Worm (Caenorhabditis elegans): ENCODE measurements around the gene Y116F11A.6.

Y116F11A.6 gene

DNA sequence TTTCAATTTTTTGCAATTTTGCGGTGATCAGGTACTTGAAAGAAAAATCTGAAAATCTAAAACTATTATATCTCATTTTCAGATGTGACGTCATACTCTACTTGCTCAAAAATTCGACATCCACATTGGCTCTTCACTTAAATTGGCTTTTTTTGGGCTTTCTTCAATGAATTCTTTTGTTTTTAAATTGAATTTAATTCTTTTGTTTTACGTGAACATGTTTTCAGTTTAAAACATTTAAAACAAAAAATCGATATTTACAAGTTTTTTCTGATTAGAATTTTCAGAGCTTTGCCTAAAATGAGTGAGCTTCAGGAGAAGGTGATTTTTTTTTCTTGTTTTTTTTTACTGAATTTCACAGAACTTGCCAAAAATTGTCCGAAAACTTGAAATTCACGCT lies 22.3 kb downstream of the Y116F11A.6 start, which contains the start of gene W04E12.3:
Gene W04E12.3, plus strand, starts transcription at position 301 of the 400 bp plus-strand sequence.
- TF ChIP-seq ceh-6 (GFP tag; optimal IDR thresholded peaks at IDR 0.05) (no peak), syd-9 (tag; optimal IDR thresholded peaks at IDR 0.05) (no peak), nfya-1 (tag; optimal IDR thresholded peaks at IDR 0.05) (no peak), lim-6 (tag; optimal IDR thresholded peaks at IDR 0.05) (no peak), nhr-11 (tag; optimal IDR thresholded peaks at IDR 0.05) (no peak), C38D4.7 (GFP tag; optimal IDR thresholded peaks at IDR 0.05) (no peak), dmd-4 (tag; optimal IDR thresholded peaks at IDR 0.05; ENCODE audit: borderline replicate concordance) (no peak), unc-55 (GFP tag; optimal IDR thresholded peaks at IDR 0.05) (no peak), ahr-1 (tag; optimal IDR thresholded peaks at IDR 0.05) (no peak), nhr-232 (tag; optimal IDR thresholded peaks at IDR 0.05) (no peak), dve-1 (tag; optimal IDR thresholded peaks at IDR 0.05) (no peak)

DNA sequence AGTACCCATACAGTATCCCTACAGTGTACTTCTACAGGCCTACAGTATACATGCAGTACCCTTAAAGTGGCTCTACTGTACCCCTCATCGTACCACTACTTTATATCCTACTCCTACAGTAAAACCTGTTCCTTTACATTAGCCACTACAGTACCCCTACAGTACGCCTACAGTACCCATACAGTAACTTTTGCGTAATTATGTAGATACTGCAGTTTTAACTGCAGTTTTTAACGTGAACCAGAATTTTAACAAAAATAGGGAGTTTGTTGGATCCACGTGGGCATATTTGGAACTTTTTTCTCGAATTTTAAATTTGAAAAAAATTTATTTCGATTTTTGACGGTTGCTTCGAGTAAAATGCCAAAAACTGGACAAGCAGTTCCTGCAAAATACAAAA lies 24.0 kb downstream of the Y116F11A.6 start, which contains the start of gene W04E12.4:
Gene W04E12.4, plus strand, starts transcription at position 301 of the 400 bp plus-strand sequence.
- no peak for TF ChIP-seq ztf-16 (tag; optimal IDR thresholded peaks at IDR 0.05)
- TF ChIP-seq rnt-1 (tag; optimal IDR thresholded peaks at IDR 0.05): no peak
- no peak for TF ChIP-seq nfya-1 (tag; optimal IDR thresholded peaks at IDR 0.05)

DNA sequence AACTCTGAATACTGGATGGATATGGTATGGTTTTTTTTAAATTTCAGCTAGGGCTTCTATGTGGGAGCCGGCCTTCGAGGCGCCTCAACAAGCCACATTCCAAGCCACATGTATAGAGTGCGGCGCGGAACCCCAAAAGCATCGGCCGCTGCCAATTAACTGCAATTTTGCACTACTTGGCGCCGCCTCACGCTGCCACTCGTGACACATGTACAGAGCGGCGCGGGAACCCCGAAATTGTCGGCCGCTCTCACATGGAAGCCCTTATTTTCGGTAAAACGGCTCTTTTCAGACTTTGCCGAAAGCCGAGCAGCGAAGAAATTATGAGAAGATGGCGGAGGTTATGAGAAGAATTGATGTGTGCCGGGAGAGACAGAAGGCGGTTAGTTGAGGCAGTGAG lies 24.4 kb downstream of the Y116F11A.6 start:
- no peak for TF ChIP-seq dve-1 (tag; optimal IDR thresholded peaks at IDR 0.05)
- no peak for TF ChIP-seq fkh-6 (tag; optimal IDR thresholded peaks at IDR 0.05)
- no peak for TF ChIP-seq ceh-14 (tag; optimal IDR thresholded peaks at IDR 0.05)
- no peak for TF ChIP-seq unc-42 (tag; optimal IDR thresholded peaks at IDR 0.05)
- TF ChIP-seq syd-9 (tag; optimal IDR thresholded peaks at IDR 0.05): no peak
- TF ChIP-seq tbx-7 (tag; optimal IDR thresholded peaks at IDR 0.05): no peak
- TF ChIP-seq hlh-15 (tag; optimal IDR thresholded peaks at IDR 0.05): no peak
- TF ChIP-seq ref-2 (tag; optimal IDR thresholded peaks at IDR 0.05): no peak
- TF ChIP-seq pha-4 (tag; optimal IDR thresholded peaks at IDR 0.05): no peak
- no peak for TF ChIP-seq madf-2 (tag; optimal IDR thresholded peaks at IDR 0.05)
- no peak for TF ChIP-seq lin-11 (tag; optimal IDR thresholded peaks at IDR 0.05)
- no peak for TF ChIP-seq che-1 (tag; optimal IDR thresholded peaks at IDR 0.05)
- TF ChIP-seq ceh-18 (tag; optimal IDR thresholded peaks at IDR 0.05): no peak
- no peak for TF ChIP-seq unc-3 (GFP tag; conservative IDR thresholded peaks at IDR 0.05)
- TF ChIP-seq unc-3 (tag; optimal IDR thresholded peaks at IDR 0.05): no peak

DNA sequence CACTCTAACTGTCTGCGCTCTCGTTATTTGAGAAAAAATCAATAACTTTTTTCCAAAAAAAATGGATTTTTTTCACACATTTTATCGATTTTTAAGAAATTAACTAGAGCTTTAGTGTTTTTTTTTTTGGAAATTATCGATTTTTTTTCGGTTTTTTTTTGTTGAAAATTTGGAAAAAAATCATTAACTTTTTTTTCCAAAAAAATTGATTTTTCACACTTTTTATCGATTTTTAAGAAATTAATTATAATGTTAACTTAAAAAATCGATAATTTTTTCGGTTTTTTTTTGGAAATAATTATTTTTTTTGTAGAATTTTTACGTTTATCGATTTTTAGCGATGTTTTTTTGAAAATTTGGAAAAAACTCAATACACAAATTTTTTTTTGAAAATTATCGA lies 24.9 kb downstream of the Y116F11A.6 start:
- TF ChIP-seq nhr-11 (tag; optimal IDR thresholded peaks at IDR 0.05) (no peak), unc-42 (tag; optimal IDR thresholded peaks at IDR 0.05) (no peak), ceh-14 (tag; optimal IDR thresholded peaks at IDR 0.05) (no peak), npax-4 (tag; optimal IDR thresholded peaks at IDR 0.05) (no peak), pag-3 (tag; optimal IDR thresholded peaks at IDR 0.05; ENCODE audit: borderline replicate concordance) (no peak), ref-2 (tag; optimal IDR thresholded peaks at IDR 0.05) (no peak), che-1 (tag; optimal IDR thresholded peaks at IDR 0.05) (no peak), pat-9 (tag; optimal IDR thresholded peaks at IDR 0.05) (no peak), hlh-8 (tag; optimal IDR thresholded peaks at IDR 0.05) (no peak)

DNA sequence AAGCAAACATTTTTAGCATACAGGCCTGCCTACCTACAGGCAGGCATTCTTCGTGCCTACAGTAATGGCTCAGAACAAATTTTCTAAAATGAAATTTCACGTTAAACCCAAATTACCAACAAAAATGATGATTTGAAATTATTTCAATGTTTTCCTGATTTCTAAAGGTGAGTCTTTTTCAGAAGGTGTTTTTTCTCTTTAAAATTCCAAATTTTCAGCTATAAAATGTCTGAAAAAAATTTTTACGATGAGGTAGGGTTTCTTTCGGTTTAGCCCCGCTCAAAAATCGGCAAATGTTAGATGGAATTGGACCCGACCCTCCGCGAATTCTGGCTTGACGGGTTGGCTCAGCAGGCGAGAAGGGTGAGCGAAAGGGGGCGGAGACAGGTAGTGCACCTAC lies 26.5 kb downstream of the Y116F11A.6 start, which contains the start of gene W04E12.5:
Gene W04E12.5, plus strand, starts transcription at position 301 of the 400 bp plus-strand sequence.
- TF ChIP-seq ama-1 (optimal IDR thresholded peaks at IDR 0.05) (no peak), elt-4 (tag; optimal IDR thresholded peaks at IDR 0.05) (no peak), hlh-13 (GFP tag; optimal IDR thresholded peaks at IDR 0.05) (no peak), madf-2 (tag; optimal IDR thresholded peaks at IDR 0.05) (no peak), zip-5 (tag; optimal IDR thresholded peaks at IDR 0.05) (no peak), T23F11.4 (GFP tag; optimal IDR thresholded peaks at IDR 0.05) (no peak), tbx-2 (tag; optimal IDR thresholded peaks at IDR 0.05) (no peak), fkh-6 (tag; optimal IDR thresholded peaks at IDR 0.05) (no peak), dmd-4 (tag; optimal IDR thresholded peaks at IDR 0.05; ENCODE audit: borderline replicate concordance) (no peak), rnt-1 (tag; optimal IDR thresholded peaks at IDR 0.05) (no peak), C38D4.7 (GFP tag; optimal IDR thresholded peaks at IDR 0.05) (no peak), unc-55 (GFP tag; optimal IDR thresholded peaks at IDR 0.05) (no peak)

Measured in whole organism, late embryonic.